Worm (Caenorhabditis elegans) whole organism, midembryonic: ENCODE results near the gene tir-1.

Experiments
- cog-1 ChIP-seq: sonication (generic microtip); optimal IDR thresholded peaks from 2 replicates; lab custom pipeline; 2016; ENCODE audit warnings: missing genetic modification characterization, missing compliant biosample characterization
- flt-1 ChIP-seq: fragments of 200-800 bp; sonication (Bioruptor generic); IDR thresholded peaks from 2 replicates; pipeline ENCODE4 v1.3.6; 2022; ENCODE audit warnings: missing genetic modification characterization, missing compliant biosample characterization
- klf-2 ChIP-seq: fragments of 200-800 bp; sonication (Bioruptor generic); conservative IDR thresholded peaks from 2 replicates; pipeline ENCODE4 v1.3.6; 2022; ENCODE audit warnings: missing genetic modification reagents, missing genetic modification characterization, missing compliant biosample characterization
- ztf-23 ChIP-seq: fragments of 200-800 bp; sonication (Bioruptor generic); IDR thresholded peaks from 2 replicates; pipeline ENCODE4 v1.3.6; 2022; ENCODE audit warnings: missing genetic modification reagents, missing genetic modification characterization, missing compliant biosample characterization
- ztf-29 ChIP-seq: fragments of 200-800 bp; sonication (Bioruptor generic); IDR thresholded peaks from 2 replicates; pipeline ENCODE4 v1.3.6; 2022; ENCODE audit warnings: missing genetic modification reagents, missing genetic modification characterization, missing compliant biosample characterization

DNA sequence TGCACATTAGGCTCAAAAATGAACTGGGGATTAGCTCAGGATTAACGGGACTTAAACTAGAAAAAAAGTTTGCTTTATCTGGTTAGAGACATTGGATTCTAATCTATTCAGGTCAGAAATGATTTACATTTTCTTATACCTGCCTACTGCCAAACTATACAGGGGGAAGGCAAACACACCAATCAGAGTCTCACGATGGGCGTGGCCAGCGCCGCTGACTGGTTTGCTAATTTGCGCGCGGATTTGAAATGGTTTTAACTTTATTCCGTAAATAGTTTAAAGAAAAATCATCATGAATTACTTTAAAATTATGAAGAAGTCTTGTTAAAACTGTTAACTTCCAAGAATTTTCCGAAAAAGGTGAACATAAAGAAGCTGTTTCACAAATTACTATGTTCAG is 3.1 kb downstream of the tir-1 start:
- TF ChIP-seq cog-1 (tag; lab: Kevin White, UChicago) (no peak), ztf-29 (GFP tag; lab: Robert Waterston, UW) (no peak), flt-1 (GFP tag; lab: Robert Waterston, UW) (no peak), ztf-23 (GFP tag; lab: Robert Waterston, UW) (no peak), klf-2 (GFP tag; lab: Robert Waterston, UW) (no peak)
